Fruit fly (Drosophila melanogaster) whole organism, larva: ENCODE data around the gene CG15145.

Source experiments
- noc ChIP-seq: fragments of 200-800 bp; sonication (Bioruptor generic); optimal IDR thresholded peaks from 3 replicates; lab custom pipeline; 2019; ENCODE audit warnings: missing biosample characterization, mild to moderate bottlenecking, missing genetic modification characterization, moderate library complexity

The CG15145 gene

DNA sequence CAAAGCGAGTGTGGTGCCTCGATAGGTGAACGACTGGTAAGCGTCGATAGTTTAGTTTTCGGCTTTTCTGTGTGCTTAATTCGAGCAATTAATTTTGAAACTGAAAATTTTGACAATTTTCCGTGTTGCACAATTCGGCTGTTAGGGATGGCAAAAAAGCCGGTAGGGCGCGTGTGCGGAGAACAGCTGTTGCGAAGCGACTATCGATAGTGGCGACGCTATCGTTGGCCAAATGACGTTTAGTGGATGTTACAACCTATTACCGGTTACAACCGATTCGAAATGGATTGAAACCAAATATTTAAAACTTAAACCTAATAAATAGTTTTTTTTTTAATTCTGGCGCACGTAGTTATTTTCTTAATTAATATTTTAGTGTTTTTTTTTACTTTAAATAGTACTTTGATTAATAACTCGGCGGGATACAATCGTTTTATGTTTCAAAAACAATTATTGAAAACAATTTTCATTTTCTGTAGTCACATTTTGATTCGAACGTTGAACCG, 31.0 kb downstream of the CG15145 start, which contains the start of the genes mEFTs and Dhc36C:
TSS of gene mEFTs (minus strand) at position 161 of the 506 bp plus-strand sequence.
TSS of gene Dhc36C (plus strand) at position 456 of the 506 bp plus-strand sequence.
- TF ChIP-seq noc = no peak

DNA sequence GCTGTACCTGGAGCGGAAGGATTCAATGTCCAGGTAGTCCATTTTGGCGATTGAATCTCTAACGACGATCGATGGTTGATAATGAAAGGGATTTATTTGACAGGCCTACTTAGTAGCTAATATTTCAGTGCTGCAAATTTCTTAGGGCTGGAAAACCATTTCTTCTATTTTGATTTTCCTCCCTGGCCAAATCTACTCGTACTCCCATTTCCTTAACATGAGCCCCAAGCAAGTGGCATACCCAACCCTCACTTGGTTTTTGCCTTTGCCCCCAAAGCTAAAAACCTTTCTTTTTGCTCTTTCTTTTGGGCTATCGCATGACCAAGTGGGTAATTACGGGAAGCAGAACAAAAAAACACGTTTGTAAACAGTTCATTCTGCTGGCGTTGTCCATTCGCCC, 33.3 kb downstream of the CG15145 start, which contains the start of gene CG15142:
TSS of gene CG15142 (minus strand) at position 101 of the 400 bp plus-strand sequence.
- TF ChIP-seq noc = no peak

DNA sequence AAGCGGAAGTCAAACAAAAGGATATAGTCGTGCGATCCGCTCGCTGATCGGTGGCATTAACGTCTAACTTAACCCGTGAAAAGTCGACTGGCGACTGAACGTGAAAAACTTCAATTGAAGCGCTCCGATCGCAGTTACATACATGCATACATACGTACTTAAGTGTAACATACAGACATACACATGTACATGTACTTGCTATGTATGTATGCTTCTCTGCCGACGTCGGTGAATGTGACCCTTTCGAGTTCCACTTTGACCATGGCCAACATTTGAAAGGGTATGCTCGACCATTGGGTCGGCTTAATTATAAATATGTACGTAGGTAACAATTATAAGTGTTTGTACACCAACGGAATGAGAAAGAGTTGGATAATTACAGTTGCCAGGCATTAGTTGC, 34.9 kb downstream of the CG15145 start, which contains the start of gene qua:
TSS of gene qua (minus strand) at position 101 of the 400 bp plus-strand sequence.
- TF ChIP-seq noc = no peak

DNA sequence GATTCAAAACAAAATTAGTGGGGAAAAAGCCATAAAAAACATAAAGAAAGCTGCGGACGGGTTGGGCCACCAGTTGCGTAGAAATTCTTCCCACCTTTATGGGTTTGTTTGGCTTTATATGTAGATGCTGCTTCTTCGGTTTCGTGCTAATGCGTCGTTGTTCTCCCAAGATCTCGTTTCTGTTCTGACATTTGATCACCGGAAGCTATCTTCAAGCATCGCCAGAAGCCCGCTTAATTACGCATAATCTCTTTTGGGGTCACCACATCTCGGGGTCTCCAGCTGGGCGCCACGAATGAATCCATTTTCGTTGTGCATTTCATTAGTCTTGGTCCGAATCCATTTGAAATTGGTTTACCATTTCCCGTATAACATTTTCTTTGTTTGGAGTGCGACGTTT, 36.3 kb downstream of the CG15145 start:
- no peak for TF ChIP-seq noc

DNA sequence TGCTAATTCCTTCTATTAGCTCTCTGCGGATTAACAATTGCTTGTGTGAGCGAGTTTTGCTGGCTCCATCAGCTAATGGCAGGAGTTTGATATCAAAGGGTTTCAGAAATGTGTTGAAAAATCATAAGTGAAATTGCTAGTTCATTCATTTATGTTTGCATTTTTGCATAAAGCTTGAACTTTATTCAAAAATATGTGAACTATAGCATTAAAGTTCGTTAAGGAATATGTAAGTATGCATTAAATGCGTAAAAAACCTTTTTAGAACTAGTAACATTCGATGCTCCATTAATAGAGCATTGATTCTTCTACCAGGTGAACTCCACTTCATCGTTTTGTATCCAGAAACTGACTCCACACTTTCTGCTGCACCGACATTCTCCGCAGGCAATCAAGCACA, 39.4 kb downstream of the CG15145 start:
- no peak for TF ChIP-seq noc

DNA sequence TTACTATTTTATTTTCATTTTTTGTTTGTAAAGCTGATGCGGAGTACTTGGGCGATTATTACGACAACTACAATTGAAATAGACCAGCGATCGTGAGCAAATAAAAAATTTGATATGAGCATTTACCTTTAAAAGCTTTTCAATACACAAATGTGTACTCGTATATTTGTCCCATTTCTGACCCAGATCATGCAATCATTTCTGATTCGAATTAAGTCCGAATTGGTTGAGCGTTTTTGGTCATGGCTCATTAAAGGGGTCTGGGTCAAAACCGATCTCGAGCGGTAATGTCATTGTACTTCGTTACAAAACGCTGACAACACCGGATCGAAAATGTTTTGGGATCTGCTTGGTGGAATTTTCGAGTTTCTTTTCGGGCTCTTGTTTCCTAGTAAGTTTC, 45.8 kb downstream of the CG15145 start, which contains the start of gene CG43220:
TSS of gene CG43220 (plus strand) at position 301 of the 400 bp plus-strand sequence.
- no peak for TF ChIP-seq noc

DNA sequence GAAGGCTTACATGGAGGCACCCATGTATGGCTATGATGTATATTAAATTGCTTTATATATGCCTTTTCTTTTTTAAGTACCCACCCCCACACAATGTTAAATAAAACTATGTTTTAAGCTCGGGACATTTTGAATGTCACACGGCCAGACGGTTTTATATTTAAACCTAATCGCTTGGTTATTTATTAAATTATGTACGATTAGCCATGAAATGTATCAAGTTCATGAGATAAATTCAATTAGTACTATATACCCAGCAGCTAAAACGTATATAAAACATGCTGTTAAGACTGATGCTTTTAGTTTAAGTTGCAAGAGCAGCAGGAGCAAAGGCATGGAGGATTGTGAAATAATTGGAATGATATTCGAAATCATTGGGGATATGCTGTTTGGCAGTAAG, 46.6 kb downstream of the CG15145 start, which contains the start of the genes CG43221 and CG43645:
TSS of gene CG43221 (plus strand) at position 301 of the 400 bp plus-strand sequence.
TSS of gene CG43645 (plus strand) at position 301 of the 400 bp plus-strand sequence.
- TF ChIP-seq noc = no peak

DNA sequence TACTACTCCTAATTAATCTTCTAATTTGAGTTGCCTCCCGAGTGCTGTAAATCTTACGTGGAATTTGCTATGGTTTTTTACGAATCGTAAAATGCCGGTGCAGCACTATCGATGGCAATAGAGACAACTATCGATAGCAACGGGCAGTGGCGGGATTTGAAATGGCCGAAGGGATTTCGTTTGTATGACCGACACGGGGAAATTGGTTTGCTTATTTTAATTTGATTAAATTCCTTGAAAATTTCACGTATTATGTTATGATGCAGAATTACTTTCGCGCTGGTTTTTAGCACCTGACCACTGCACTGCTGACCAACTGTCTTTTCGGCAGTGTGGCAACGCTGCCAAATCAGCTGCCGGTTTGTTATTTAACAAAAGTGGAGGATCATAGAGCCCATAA, 47.9 kb downstream of the CG15145 start, which contains the start of the genes GCS2beta and CG5131:
TSS of gene GCS2beta (minus strand) at position 134 of the 400 bp plus-strand sequence.
TSS of gene CG5131 (plus strand) at position 328 of the 400 bp plus-strand sequence.
- TF ChIP-seq noc = peak; percentile 90

DNA sequence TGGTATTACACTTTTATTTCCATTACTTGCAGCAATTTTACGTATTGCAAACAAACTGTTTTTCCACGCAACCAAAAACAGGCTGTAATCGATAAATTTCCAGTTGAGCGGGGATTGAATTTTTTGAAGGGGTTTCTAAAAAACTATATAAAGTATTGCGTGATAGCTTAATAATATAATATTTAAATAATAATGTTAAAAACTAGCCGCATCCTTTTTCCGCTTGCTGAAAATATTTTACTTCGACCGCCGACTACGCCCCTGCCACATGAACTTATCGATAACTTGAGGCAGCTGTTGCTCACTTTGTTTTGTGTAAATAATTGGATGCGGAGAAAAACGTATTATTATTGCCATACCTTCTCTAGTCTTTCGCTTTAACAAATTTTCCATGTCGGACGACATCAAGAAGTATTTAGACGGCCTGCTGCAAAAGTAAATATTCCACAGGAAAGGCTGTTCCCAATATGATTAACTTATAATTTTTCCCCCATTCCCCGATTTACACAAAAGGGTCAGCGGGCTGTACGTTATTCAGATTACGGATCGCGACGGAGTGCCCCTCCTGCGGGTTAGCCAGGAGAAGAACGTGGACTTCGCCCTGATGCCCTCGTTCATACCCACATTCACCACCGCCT, 51.0 kb downstream of the CG15145 start, which contains the start of the genes fws and Lamtor3:
TSS of gene fws (minus strand) at position 87 of the 638 bp plus-strand sequence.
TSS of gene Lamtor3 (plus strand) at position 289 of the 638 bp plus-strand sequence.
- TF ChIP-seq noc = peak; percentile 96
